Fruit fly (Drosophila melanogaster) whole organism, adult: ENCODE data around the gene Flacc.

ENCODE experiments used
- CG7045 ChIP-seq: fragments of 200-800 bp; sonication (Bioruptor generic); optimal IDR thresholded peaks from 2 replicates; lab custom pipeline; 2017; ENCODE audit warnings: missing biosample characterization, mild to moderate bottlenecking, missing genetic modification characterization
- Hr96 ChIP-seq: fragments of 200-800 bp; sonication (Bioruptor generic); optimal IDR thresholded peaks from 2 replicates; lab custom pipeline; 2016; ENCODE audit warnings: missing biosample characterization, missing genetic modification characterization

dm6 chrX:18863748-18864482, 29.5 kb downstream of the Flacc start, which contains the start of the genes CG7326 and Dora:
- TF ChIP-seq CG7045 (no peak), Hr96 (GFP tag; lab: Kevin White, UChicago) (no peak)
